Worm (Caenorhabditis elegans) whole organism, young adult: ENCODE measurements around the gene ZK686.6.

Source experiments
- D2030.7 ChIP-seq: fragments of 200-800 bp; sonication (Bioruptor generic); IDR thresholded peaks from 2 replicates; pipeline ENCODE4 v1.3.6; 2022; ENCODE audit warnings: missing genetic modification reagents, missing genetic modification characterization, missing compliant biosample characterization
- F39B2.1 ChIP-seq: fragments of 200-800 bp; sonication (Bioruptor generic); IDR thresholded peaks from 2 replicates; pipeline ENCODE4 v1.3.6; 2022; ENCODE audit warnings: missing genetic modification reagents, missing genetic modification characterization, missing compliant biosample characterization
- F49E8.2 ChIP-seq: sonication (generic microtip); optimal IDR thresholded peaks from 3 replicates; lab custom pipeline; 2017; ENCODE audit warnings: missing genetic modification characterization, mild to moderate bottlenecking, missing compliant biosample characterization, antibody characterized with exemption, moderate library complexity; ENCODE audit not compliant: insufficient read depth
- F57A8.1 ChIP-seq: fragments of 200-800 bp; sonication (Bioruptor generic); optimal IDR thresholded peaks from 2 replicates; lab custom pipeline; 2018; ENCODE audit warnings: mild to moderate bottlenecking, missing genetic modification characterization, moderate library complexity, missing compliant biosample characterization
- K11D2.4 ChIP-seq: fragments of 200-800 bp; sonication (Bioruptor generic); IDR thresholded peaks from 2 replicates; pipeline ENCODE4 v1.3.6; 2022; ENCODE audit warnings: missing genetic modification reagents, missing genetic modification characterization, missing compliant biosample characterization
- K12H6.12 ChIP-seq: fragments of 200-800 bp; sonication (Bioruptor generic); optimal IDR thresholded peaks from 2 replicates; lab custom pipeline; 2018; ENCODE audit warnings: mild to moderate bottlenecking, missing genetic modification characterization, missing compliant biosample characterization
- T26A5.8 ChIP-seq: sonication (generic microtip); optimal IDR thresholded peaks from 2 replicates; lab custom pipeline; 2016; ENCODE audit warnings: missing genetic modification characterization, missing compliant biosample characterization
- Y53F4B.3 ChIP-seq: fragments of 200-800 bp; sonication (Bioruptor generic); IDR thresholded peaks from 2 replicates; pipeline ENCODE4 v1.3.6; 2022; ENCODE audit warnings: missing genetic modification reagents, missing genetic modification characterization, missing compliant biosample characterization
- Y56A3A.18 ChIP-seq: fragments of 200-800 bp; sonication (Bioruptor generic); IDR thresholded peaks from 2 replicates; pipeline ENCODE4 v1.3.6; 2022; ENCODE audit warnings: missing genetic modification reagents, missing genetic modification characterization, missing compliant biosample characterization
- ZK185.1 ChIP-seq: sonication (generic microtip); optimal IDR thresholded peaks from 2 replicates; lab custom pipeline; 2016; ENCODE audit warnings: mild to moderate bottlenecking, missing genetic modification characterization, missing compliant biosample characterization; ENCODE audit not compliant: poor library complexity, severe bottlenecking
- akir-1 ChIP-seq: fragments of 200-800 bp; sonication (Bioruptor generic); optimal IDR thresholded peaks from 2 replicates; lab custom pipeline; 2018; ENCODE audit warnings: mild to moderate bottlenecking, missing genetic modification characterization, moderate library complexity, missing compliant biosample characterization
- atf-7 ChIP-seq: sonication (generic microtip); optimal IDR thresholded peaks from 2 replicates; lab custom pipeline; 2017; ENCODE audit warnings: mild to moderate bottlenecking, missing genetic modification characterization, missing compliant biosample characterization
- attf-5 ChIP-seq: fragments of 200-800 bp; sonication (Bioruptor generic); optimal IDR thresholded peaks from 2 replicates; lab custom pipeline; 2018; ENCODE audit warnings: mild to moderate bottlenecking, missing genetic modification characterization, missing compliant biosample characterization
- cebp-1 ChIP-seq, 2 experiments: fragments of 200-800 bp in 1 of 2; sonication (Bioruptor generic) in 1 of 2; sonication (generic microtip) in 1 of 2; IDR thresholded peaks in 1 of 2; optimal IDR thresholded peaks in 1 of 2; 2 replicates each; pipeline versions ENCODE4 v1.3.6 to Lab custom; 2017 to 2022; ENCODE audit warnings: missing compliant biosample characterization in 2 of 2, missing genetic modification characterization in 2 of 2, mild to moderate bottlenecking in 1 of 2, missing genetic modification reagents in 1 of 2, moderate library complexity in 1 of 2
- ceh-27 ChIP-seq: fragments of 200-800 bp; sonication (Bioruptor generic); optimal IDR thresholded peaks from 2 replicates; lab custom pipeline; 2018; ENCODE audit warnings: mild to moderate bottlenecking, missing genetic modification characterization, moderate library complexity, missing compliant biosample characterization
- ceh-40 ChIP-seq: fragments of 200-800 bp; sonication (Bioruptor generic); IDR thresholded peaks from 2 replicates; pipeline ENCODE4 v1.3.6; 2022; ENCODE audit warnings: missing genetic modification characterization, missing compliant biosample characterization
- dpff-1 ChIP-seq: sonication (generic microtip); optimal IDR thresholded peaks from 2 replicates; lab custom pipeline; 2017; ENCODE audit warnings: mild to moderate bottlenecking, missing genetic modification characterization, missing compliant biosample characterization
- efl-1 ChIP-seq: fragments of 150-350 bp; optimal IDR thresholded peaks from 2 replicates; lab custom pipeline; 2014; ENCODE audit warnings: missing biosample characterization, missing genetic modification reagents, missing genetic modification characterization
- egrh-3 ChIP-seq: fragments of 200-800 bp; sonication (Bioruptor generic); IDR thresholded peaks from 2 replicates; pipeline ENCODE4 v1.3.6; 2022; ENCODE audit warnings: missing genetic modification reagents, missing genetic modification characterization, missing compliant biosample characterization
- ets-4 ChIP-seq: fragments of 200-800 bp; sonication (Bioruptor generic); optimal IDR thresholded peaks from 2 replicates; lab custom pipeline; 2018; ENCODE audit warnings: mild to moderate bottlenecking, missing genetic modification characterization, missing compliant biosample characterization
- fkh-3 ChIP-seq: sonication (generic microtip); optimal IDR thresholded peaks from 2 replicates; lab custom pipeline; 2016; ENCODE audit warnings: mild to moderate bottlenecking, missing genetic modification characterization, missing compliant biosample characterization
- hmg-1.2 ChIP-seq: fragments of 200-800 bp; sonication (Bioruptor generic); IDR thresholded peaks from 2 replicates; pipeline ENCODE4 v1.3.6; 2022; ENCODE audit warnings: missing genetic modification reagents, missing genetic modification characterization, missing compliant biosample characterization
- hsf-1 ChIP-seq: fragments of 200-800 bp; sonication (Bioruptor generic); IDR thresholded peaks from 2 replicates; pipeline ENCODE4 v1.3.6; 2022; ENCODE audit warnings: missing genetic modification reagents, missing genetic modification characterization, missing compliant biosample characterization
- let-607 ChIP-seq, 2 experiments: fragments of 200-800 bp in 1 of 2; sonication (Bioruptor generic) in 1 of 2; sonication (generic microtip) in 1 of 2; optimal IDR thresholded peaks; 2 replicates each; lab custom pipeline; 2016 to 2018; ENCODE audit warnings: mild to moderate bottlenecking in 2 of 2, missing compliant biosample characterization in 2 of 2, missing genetic modification characterization in 2 of 2, moderate library complexity in 2 of 2, missing genotype in 1 of 2
- lin-35 ChIP-seq, 3 experiments: fragments of 150-350 bp in 2 of 3; sonication (generic microtip) in 1 of 3; optimal IDR thresholded peaks; 2 replicates each; lab custom pipeline; 2014 to 2018; ENCODE audit warnings: missing biosample characterization in 3 of 3, missing genetic modification characterization in 3 of 3, missing genetic modification reagents in 3 of 3
- lin-40 ChIP-seq: sonication (generic microtip); optimal IDR thresholded peaks from 2 replicates; lab custom pipeline; 2016; ENCODE audit warnings: missing genetic modification characterization, mild to moderate bottlenecking, missing compliant biosample characterization, missing genotype, missing genetic modification reagents
- lir-1 ChIP-seq: fragments of 200-800 bp; sonication (Bioruptor generic); conservative IDR thresholded peaks from 2 replicates; pipeline ENCODE4 v1.3.6; 2022; ENCODE audit warnings: missing genetic modification reagents, missing genetic modification characterization, missing compliant biosample characterization
- lsl-1 ChIP-seq: fragments of 200-800 bp; sonication (Bioruptor generic); optimal IDR thresholded peaks from 2 replicates; lab custom pipeline; 2018; ENCODE audit warnings: mild to moderate bottlenecking, missing genetic modification characterization, moderate library complexity, missing compliant biosample characterization
- madf-10 ChIP-seq: sonication (generic microtip); optimal IDR thresholded peaks from 2 replicates; lab custom pipeline; 2016; ENCODE audit warnings: mild to moderate bottlenecking, missing genetic modification characterization, missing compliant biosample characterization
- madf-6 ChIP-seq: fragments of 200-800 bp; sonication (Bioruptor generic); IDR thresholded peaks from 2 replicates; pipeline ENCODE4 v1.3.6; 2022; ENCODE audit warnings: missing genetic modification reagents, missing genetic modification characterization, missing compliant biosample characterization
- madf-8 ChIP-seq: fragments of 200-800 bp; sonication (Bioruptor generic); conservative IDR thresholded peaks from 2 replicates; pipeline ENCODE4 v1.3.6; 2022; ENCODE audit warnings: missing genetic modification reagents, missing genetic modification characterization, missing compliant biosample characterization
- nfya-2 ChIP-seq: fragments of 200-800 bp; sonication (Bioruptor generic); IDR thresholded peaks from 2 replicates; pipeline ENCODE4 v1.3.6; 2022; ENCODE audit warnings: missing genetic modification reagents, missing genetic modification characterization, missing compliant biosample characterization
- nfyb-1 ChIP-seq: fragments of 200-800 bp; sonication (Bioruptor generic); IDR thresholded peaks from 2 replicates; pipeline ENCODE4 v1.3.6; 2022; ENCODE audit warnings: missing genetic modification reagents, missing genetic modification characterization, missing compliant biosample characterization
- nhr-120 ChIP-seq: fragments of 200-800 bp; sonication (Bioruptor generic); IDR thresholded peaks from 2 replicates; pipeline ENCODE4 v1.3.6; 2022; ENCODE audit warnings: missing genetic modification characterization, missing compliant biosample characterization
- nhr-179 ChIP-seq: sonication (generic microtip); optimal IDR thresholded peaks from 2 replicates; lab custom pipeline; 2016; ENCODE audit warnings: mild to moderate bottlenecking, missing genetic modification characterization, missing compliant biosample characterization
- nhr-27 ChIP-seq: fragments of 200-800 bp; sonication (Bioruptor generic); optimal IDR thresholded peaks from 2 replicates; lab custom pipeline; 2018; ENCODE audit warnings: mild to moderate bottlenecking, missing genetic modification characterization, moderate library complexity, missing compliant biosample characterization
- nhr-90 ChIP-seq: sonication (generic microtip); optimal IDR thresholded peaks from 2 replicates; lab custom pipeline; 2016; ENCODE audit warnings: missing genotype, mild to moderate bottlenecking, missing genetic modification characterization, missing compliant biosample characterization
- pbrm-1 ChIP-seq: fragments of 200-800 bp; sonication (Bioruptor generic); IDR thresholded peaks from 2 replicates; pipeline ENCODE4 v1.3.6; 2022; ENCODE audit warnings: missing genetic modification reagents, missing genetic modification characterization, missing compliant biosample characterization
- pha-4 ChIP-seq: fragments of 150-350 bp; sonication (generic microtip); optimal IDR thresholded peaks from 2 replicates; lab custom pipeline; 2014; ENCODE audit warnings: missing biosample characterization, missing genetic modification reagents, missing genetic modification characterization
- snpc-1.3 ChIP-seq: sonication (generic microtip); optimal IDR thresholded peaks from 2 replicates; lab custom pipeline; 2017; ENCODE audit warnings: missing genetic modification characterization, mild to moderate bottlenecking, missing compliant biosample characterization, antibody characterized with exemption, moderate library complexity, missing genotype, missing genetic modification reagents; ENCODE audit not compliant: insufficient read depth
- tbx-9 ChIP-seq: sonication (generic microtip); optimal IDR thresholded peaks from 2 replicates; lab custom pipeline; 2016; ENCODE audit warnings: borderline replicate concordance, missing genetic modification characterization, inconsistent platforms, missing compliant biosample characterization
- zfh-2 ChIP-seq: fragments of 200-800 bp; sonication (Bioruptor generic); conservative IDR thresholded peaks from 2 replicates; pipeline ENCODE4 v1.3.6; 2022; ENCODE audit warnings: missing genetic modification reagents, missing genetic modification characterization, missing compliant biosample characterization
- ztf-25 ChIP-seq: fragments of 200-800 bp; sonication (Bioruptor generic); IDR thresholded peaks from 2 replicates; pipeline ENCODE4 v1.3.6; 2022; ENCODE audit warnings: missing genetic modification reagents, missing genetic modification characterization, missing compliant biosample characterization

ZK686.6 gene

ce11 chrIII:7729534-7730061, 43.2 kb downstream of the ZK686.6 start, which contains the start of gene ZK112.4:
TSS of gene ZK112.4 (minus strand) at chrIII:7730011.
- TF ChIP-seq hsf-1 (0 out of 2 replicates have a peak, but pooled peaks have one; percentile 34), lsl-1 (GFP tag; lab: Kevin White, UChicago) (peak; percentile 5), F49E8.2 (tag; lab: Kevin White, UChicago) (no peak), pbrm-1 (GFP tag; lab: Robert Waterston, UW) (no peak), nhr-179 (tag; lab: Kevin White, UChicago) (peak; percentile 28), ets-4 (no peak), nhr-90 (peak; percentile 11), hmg-1.2 (GFP tag; lab: Robert Waterston, UW) (0 out of 2 replicates have a peak, but pooled peaks have one; percentile 21), madf-8 (GFP tag; lab: Robert Waterston, UW) (no peak), madf-6 (GFP tag; lab: Robert Waterston, UW) (no peak; the same call in 1 of the 2 replicates), nfyb-1 (GFP tag; lab: Robert Waterston, UW) (no peak), ceh-27 (peak; percentile 47), let-607 (tag; optimal IDR thresholded peaks at IDR 0.05; lab: Kevin White, UChicago) (no peak), ceh-40 (GFP tag; lab: Robert Waterston, UW) (0 out of 2 replicates have a peak, but pooled peaks have one; percentile 8), egrh-3 (peak; percentile 63; the same call in 1 of the 2 replicates), ztf-25 (GFP tag; lab: Robert Waterston, UW) (no peak), fkh-3 (no peak), pha-4 (tag; lab: Kevin White, UChicago) (no peak), F39B2.1 (GFP tag; lab: Robert Waterston, UW) (no peak), efl-1 (GFP tag; lab: Kevin White, UChicago) (no peak), nfya-2 (GFP tag; lab: Robert Waterston, UW) (no peak), Y56A3A.18 (0 out of 2 replicates have a peak, but pooled peaks have one; percentile 48), K12H6.12 (peak; percentile 64), snpc-1.3 (tag; lab: Kevin White, UChicago) (no peak), dpff-1 (tag; lab: Kevin White, UChicago) (no peak), tbx-9 (tag; lab: Kevin White, UChicago) (no peak), T26A5.8 (tag; lab: Kevin White, UChicago) (no peak), K11D2.4 (no peak), madf-10 (tag; lab: Kevin White, UChicago) (peak; percentile 51), attf-5 (GFP tag; lab: Kevin White, UChicago) (peak; percentile 2), zfh-2 (GFP tag; lab: Robert Waterston, UW) (peak; percentile 86), lir-1 (no peak; the same call in 1 of the 2 replicates), F57A8.1 (GFP tag; lab: Kevin White, UChicago) (no peak), lin-40 (tag; lab: Kevin White, UChicago) (peak; percentile 49), D2030.7 (GFP tag; lab: Robert Waterston, UW) (no peak), ZK185.1 (tag; lab: Kevin White, UChicago) (peak; percentile 37), atf-7 (tag; lab: Kevin White, UChicago) (no peak), Y53F4B.3 (no peak), cebp-1 (GFP tag; IDR thresholded peaks at IDR 0.05; lab: Robert Waterston, UW) (no peak), cebp-1 (tag; optimal IDR thresholded peaks at IDR 0.05; lab: Kevin White, UChicago) (peak; percentile 39), nhr-120 (GFP tag; lab: Robert Waterston, UW) (no peak), akir-1 (no peak), nhr-27 (tag; lab: Kevin White, UChicago) (no peak), lin-35 (GFP tag; optimal IDR thresholded peaks at IDR 0.05; lab: Kevin White, UChicago) (peak in 1 of 3 experiments; percentile 49)
